Worm (Caenorhabditis elegans): Measurements from ENCODE around the gene col-144.

DNA sequence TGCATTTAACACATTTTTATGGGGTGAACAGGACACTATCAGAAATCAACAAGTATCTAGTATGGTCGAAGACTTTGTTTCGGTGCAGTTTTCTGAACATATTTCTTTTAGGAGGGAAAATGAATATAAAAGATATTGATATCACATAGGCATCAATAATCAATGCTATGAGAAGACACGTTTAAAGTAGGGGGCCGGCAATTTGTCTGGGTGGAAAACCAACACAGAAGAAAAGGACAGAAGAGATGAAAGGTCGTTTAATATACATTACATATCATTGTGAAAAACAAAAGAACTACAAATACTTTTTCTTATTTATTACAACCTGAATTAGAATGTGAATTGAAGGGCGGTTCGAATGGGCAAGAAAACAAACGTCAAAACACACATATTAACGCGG lies 8.1 kb downstream of the col-144 start:
- TF ChIP-seq lin-15B (tag; optimal IDR thresholded peaks at IDR 0.05): no peak
- TF ChIP-seq R02D3.7 (tag; optimal IDR thresholded peaks at IDR 0.05): no peak
- TF ChIP-seq nhr-28 (tag; optimal IDR thresholded peaks at IDR 0.05): no peak
- TF ChIP-seq nhr-43 (tag; optimal IDR thresholded peaks at IDR 0.05; ENCODE audit: poor library complexity, severe bottlenecking): no peak
- no peak for TF ChIP-seq mdl-1 (tag; optimal IDR thresholded peaks at IDR 0.05)
- no peak for TF ChIP-seq ceh-28 (tag; optimal IDR thresholded peaks at IDR 0.05)
- no peak for TF ChIP-seq nhr-76 (tag; optimal IDR thresholded peaks at IDR 0.05)
- TF ChIP-seq skn-1 (tag; optimal IDR thresholded peaks at IDR 0.05): no peak
- TF ChIP-seq egl-5 (tag; optimal IDR thresholded peaks at IDR 0.05): no peak
- no peak for TF ChIP-seq unc-62 (GFP tag; optimal IDR thresholded peaks at IDR 0.05)
- TF ChIP-seq elt-3 (tag; optimal IDR thresholded peaks at IDR 0.05): no peak
- no peak for TF ChIP-seq pqm-1 (tag; optimal IDR thresholded peaks at IDR 0.05)

All from whole organism, L3 larva.